Fruit fly (Drosophila melanogaster): Measurements from ENCODE around the gene CG42832.
"Not testable (repeated sequence)": the region's sequence is repeated elsewhere in the genome, so short reads cannot be mapped to it uniquely, and the experiment has no call there.

CG42832 gene

dm6 chr3L:11586794-11587462 is 23.0 kb upstream of the CG42832 start:
- TF ChIP-seq Pif1B (GFP tag; optimal IDR thresholded peaks at IDR 0.05) (no peak), CG32121 (GFP tag; IDR thresholded peaks at IDR 0.05) (0 out of 2 replicates have a peak, but pooled peaks have one; percentile 16), CG4496 (GFP tag; IDR thresholded peaks at IDR 0.05) (peak; percentile 18; the same call in 1 of the 3 replicates), CG8159 (tag; optimal IDR thresholded peaks at IDR 0.05) (no peak), CG13204 (GFP tag; optimal IDR thresholded peaks at IDR 0.05) (no peak), CG9948 (tag; optimal IDR thresholded peaks at IDR 0.05) (no peak), EcR (GFP tag; optimal IDR thresholded peaks at IDR 0.05) (no peak), gl (tag; optimal IDR thresholded peaks at IDR 0.05) (no peak), CG34367 (tag; optimal IDR thresholded peaks at IDR 0.05) (no peak), CG15710 (tag; optimal IDR thresholded peaks at IDR 0.05) (no peak)

- TF ChIP-seq CG15710 (tag; optimal IDR thresholded peaks at IDR 0.05) (peak; percentile 93), CG32121 (GFP tag; IDR thresholded peaks at IDR 0.05) (peak; percentile 66), CG8159 (tag; optimal IDR thresholded peaks at IDR 0.05) (peak; percentile 92), fd96Ca (GFP tag; IDR thresholded peaks at IDR 0.05) (no peak; the same call in 1 of the 3 replicates), gl (tag; optimal IDR thresholded peaks at IDR 0.05) (peak; percentile 81), CG8301 (tag; optimal IDR thresholded peaks at IDR 0.05) (peak; percentile 89), D1 (tag; optimal IDR thresholded peaks at IDR 0.05) (peak; percentile 28), CG10348 (GFP tag; IDR thresholded peaks at IDR 0.05) (peak; percentile 57; the same call in 1 of the 2 replicates), CG12605 (GFP tag; IDR thresholded peaks at IDR 0.05) (peak; percentile 71), EcR (GFP tag; optimal IDR thresholded peaks at IDR 0.05) (peak; percentile 52), Ets98B (GFP tag; IDR thresholded peaks at IDR 0.05) (peak; percentile 74), CG34367 (tag; optimal IDR thresholded peaks at IDR 0.05) (peak; percentile 84), Pif1B (GFP tag; optimal IDR thresholded peaks at IDR 0.05) (peak; percentile 76), Pif1A (GFP tag; optimal IDR thresholded peaks at IDR 0.05) (peak; percentile 80), CG13204 (GFP tag; optimal IDR thresholded peaks at IDR 0.05) (peak; percentile 83), CG4496 (GFP tag; IDR thresholded peaks at IDR 0.05) (peak; percentile 81), rn (GFP tag; IDR thresholded peaks at IDR 0.05) (peak; percentile 60; the same call in 1 of the 2 replicates), CG9948 (tag; optimal IDR thresholded peaks at IDR 0.05) (peak; percentile 85), CG17806 (tag; optimal IDR thresholded peaks at IDR 0.05) (peak; percentile 84), Snoo (tag; optimal IDR thresholded peaks at IDR 0.05) (peak; percentile 78), CG14655 (GFP tag; optimal IDR thresholded peaks at IDR 0.05) (peak; percentile 91)
Observed at dm6 chr3L:11587720-11588580, 22.0 kb upstream of the CG42832 start, which contains the start of gene rt. rt (minus strand) TSS chr3L:11587770.

DNA sequence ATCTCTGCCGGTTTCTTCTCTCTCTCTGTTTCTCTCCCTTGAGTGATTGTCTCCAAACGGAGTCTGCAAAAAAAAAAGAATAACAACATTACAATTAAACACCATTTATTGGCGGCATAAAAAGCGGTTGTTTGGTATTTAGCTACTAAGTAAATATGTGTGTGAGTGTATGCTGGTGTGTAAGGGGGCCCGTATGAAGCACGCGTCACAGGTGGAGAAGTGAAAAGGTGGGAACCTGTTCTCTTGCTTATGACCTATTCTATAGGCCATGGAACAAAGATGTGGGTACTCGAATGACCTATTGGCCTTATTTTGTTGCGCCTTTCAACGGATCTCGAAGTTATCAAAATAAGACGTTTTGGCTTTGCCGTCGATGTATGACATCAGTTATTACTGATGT is 21.3 kb upstream of the CG42832 start:
- TF ChIP-seq CG15710 (tag; optimal IDR thresholded peaks at IDR 0.05) (no peak), CG10348 (GFP tag; IDR thresholded peaks at IDR 0.05) (no peak), D1 (tag; optimal IDR thresholded peaks at IDR 0.05) (no peak), Ets98B (GFP tag; IDR thresholded peaks at IDR 0.05) (0 out of 2 replicates have a peak, but pooled peaks have one; percentile 37), rn (GFP tag; IDR thresholded peaks at IDR 0.05) (no peak), CG17806 (tag; optimal IDR thresholded peaks at IDR 0.05) (no peak), Pif1A (GFP tag; optimal IDR thresholded peaks at IDR 0.05) (no peak), CG12605 (GFP tag; IDR thresholded peaks at IDR 0.05) (no peak), gl (tag; optimal IDR thresholded peaks at IDR 0.05) (no peak), EcR (GFP tag; optimal IDR thresholded peaks at IDR 0.05) (no peak), fd96Ca (GFP tag; IDR thresholded peaks at IDR 0.05) (no peak), CG34367 (tag; optimal IDR thresholded peaks at IDR 0.05) (no peak), Pif1B (GFP tag; optimal IDR thresholded peaks at IDR 0.05) (no peak), CG8301 (tag; optimal IDR thresholded peaks at IDR 0.05) (peak; percentile 21), Snoo (tag; optimal IDR thresholded peaks at IDR 0.05) (no peak), CG8159 (tag; optimal IDR thresholded peaks at IDR 0.05) (no peak), CG4496 (GFP tag; IDR thresholded peaks at IDR 0.05) (0 out of 3 replicates have a peak, but pooled peaks have one; percentile 45), CG14655 (GFP tag; optimal IDR thresholded peaks at IDR 0.05) (no peak), CG32121 (GFP tag; IDR thresholded peaks at IDR 0.05) (no peak), CG13204 (GFP tag; optimal IDR thresholded peaks at IDR 0.05) (no peak), CG9948 (tag; optimal IDR thresholded peaks at IDR 0.05) (no peak)

- not testable (repeated sequence) for TF ChIP-seq fd96Ca (GFP tag; IDR thresholded peaks at IDR 0.05); CG13204 (GFP tag; optimal IDR thresholded peaks at IDR 0.05); D1 (tag; optimal IDR thresholded peaks at IDR 0.05)
Observed at dm6 chr3L:11589395-11589794, 20.5 kb upstream of the CG42832 start, which contains the start of gene CG7377. CG7377 (plus strand) TSS chr3L:11589695.

DNA sequence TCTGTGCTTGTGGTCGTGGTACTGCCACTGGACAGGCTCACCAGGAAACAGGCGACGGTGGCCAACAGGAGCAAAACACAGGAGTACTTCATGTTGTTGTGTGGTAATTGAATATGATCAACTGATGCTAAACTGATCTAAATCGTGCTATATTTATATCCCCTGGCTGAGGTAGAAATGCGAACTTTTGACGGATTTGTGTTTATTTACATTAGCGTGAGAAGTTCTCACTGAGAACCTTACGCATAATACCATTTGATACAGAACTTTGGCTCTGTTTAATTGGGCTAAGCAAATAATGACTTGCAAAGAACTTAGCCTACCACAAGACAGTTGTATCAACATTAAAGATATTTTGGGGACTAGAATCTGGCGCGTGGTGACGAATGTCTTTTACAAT is 18.8 kb upstream of the CG42832 start, which contains the start of gene CG33268:
TSS of gene CG33268 (minus strand) at position 101 of the 400 bp plus-strand sequence.
- TF ChIP-seq gl (tag; optimal IDR thresholded peaks at IDR 0.05) (no peak), Pif1B (GFP tag; optimal IDR thresholded peaks at IDR 0.05) (no peak), fd96Ca (GFP tag; IDR thresholded peaks at IDR 0.05) (no peak), Snoo (tag; optimal IDR thresholded peaks at IDR 0.05) (no peak), Ets98B (GFP tag; IDR thresholded peaks at IDR 0.05) (no peak), CG8301 (tag; optimal IDR thresholded peaks at IDR 0.05) (no peak), Pif1A (GFP tag; optimal IDR thresholded peaks at IDR 0.05) (no peak), CG8159 (tag; optimal IDR thresholded peaks at IDR 0.05) (no peak), rn (GFP tag; IDR thresholded peaks at IDR 0.05) (no peak), CG14655 (GFP tag; optimal IDR thresholded peaks at IDR 0.05) (no peak)
